Worm (Caenorhabditis elegans) whole organism, early embryonic: ENCODE data around the gene C07C7.1.

Experiments
- F13C5.2 ChIP-seq: sonication (generic microtip); optimal IDR thresholded peaks from 2 replicates; lab custom pipeline; 2017; ENCODE audit warnings: mild to moderate bottlenecking, missing genetic modification characterization, inconsistent platforms, missing compliant biosample characterization
- aly-1 ChIP-seq: sonication (generic microtip); optimal IDR thresholded peaks from 2 replicates; lab custom pipeline; 2016; ENCODE audit warnings: missing genetic modification characterization, missing compliant biosample characterization
- ama-1 ChIP-seq: fragments of 150-350 bp; optimal IDR thresholded peaks from 2 replicates; lab custom pipeline; 2014
- ceh-13 ChIP-seq: fragments of 200-800 bp; sonication (Bioruptor generic); optimal IDR thresholded peaks from 2 replicates; lab custom pipeline; 2018; ENCODE audit warnings: mild to moderate bottlenecking, missing genetic modification characterization, missing compliant biosample characterization
- ceh-36 ChIP-seq: sonication (generic microtip); optimal IDR thresholded peaks from 2 replicates; lab custom pipeline; 2016; ENCODE audit warnings: missing genetic modification characterization, inconsistent platforms, missing compliant biosample characterization
- flt-1 ChIP-seq: fragments of 200-800 bp; sonication (Bioruptor generic); IDR thresholded peaks from 2 replicates; pipeline ENCODE4 v1.3.6; 2022; ENCODE audit warnings: missing genetic modification characterization, missing compliant biosample characterization
- hmg-4 ChIP-seq: fragments of 200-800 bp; sonication (Bioruptor generic); optimal IDR thresholded peaks from 2 replicates; lab custom pipeline; 2018; ENCODE audit warnings: mild to moderate bottlenecking, missing genetic modification characterization, missing compliant biosample characterization
- pes-1 ChIP-seq: fragments of 200-800 bp; sonication (Bioruptor generic); IDR thresholded peaks from 2 replicates; pipeline ENCODE4 v1.3.6; 2022; ENCODE audit warnings: missing genetic modification reagents, missing genetic modification characterization, missing compliant biosample characterization
- tbx-37 ChIP-seq: fragments of 200-800 bp; sonication (Bioruptor generic); conservative IDR thresholded peaks from 2 replicates; pipeline ENCODE4 v1.3.6; 2022; ENCODE audit warnings: missing genetic modification reagents, missing genetic modification characterization, missing compliant biosample characterization

DNA sequence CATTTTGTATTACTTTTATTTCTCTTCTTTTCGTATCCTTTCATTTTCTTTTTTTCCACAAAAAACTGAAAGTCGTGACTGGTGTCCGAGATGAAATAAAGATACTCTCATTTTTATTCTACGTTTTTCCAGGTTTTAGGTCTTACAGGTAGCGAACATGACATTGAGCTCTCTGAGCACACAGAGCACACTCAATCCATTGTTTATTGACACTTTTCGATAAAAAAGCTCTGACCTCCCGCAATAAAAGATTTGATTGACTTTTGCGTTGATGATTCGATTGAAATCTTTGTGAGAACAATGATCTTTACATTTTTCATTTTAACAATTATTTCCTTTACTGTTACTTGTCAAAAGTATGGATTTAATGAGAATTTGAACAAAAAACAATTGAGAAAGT is 27.5 kb downstream of the C07C7.1 start, which contains the start of gene C46C2.6:
- TF ChIP-seq pes-1 (GFP tag; lab: Robert Waterston, UW) (no peak), ceh-13 (GFP tag; lab: Kevin White, UChicago) (no peak), F13C5.2 (tag; lab: Kevin White, UChicago) (no peak), tbx-37 (no peak), ama-1 (lab: Kevin White, UChicago) (no peak), aly-1 (tag; lab: Kevin White, UChicago) (no peak), flt-1 (GFP tag; lab: Robert Waterston, UW) (no peak), hmg-4 (GFP tag; lab: Kevin White, UChicago) (no peak), ceh-36 (no peak)
